Worm (Caenorhabditis elegans): ENCODE data around the gene K03A11.4.
A peak's percentile ranks its signal among the peaks of the same experiment; 100 is the strongest.

The K03A11.4 gene

ce11 chrX:13084273-13084672 lies 6.3 kb downstream of the K03A11.4 start, which contains the start of gene R03G8.1:
Gene R03G8.1 (plus strand): TSS chrX:13084573.
- no peak for TF ChIP-seq flt-1 (GFP tag; IDR thresholded peaks at IDR 0.05)
- no peak for TF ChIP-seq hmbx-1 (tag; optimal IDR thresholded peaks at IDR 0.05)
- TF ChIP-seq hmg-4 (GFP tag; optimal IDR thresholded peaks at IDR 0.05) = no peak
- no peak for TF ChIP-seq tbx-11 (GFP tag; IDR thresholded peaks at IDR 0.05)

- no peak for TF ChIP-seq pes-1 (GFP tag; IDR thresholded peaks at IDR 0.05)
- no peak for TF ChIP-seq tbx-11 (GFP tag; IDR thresholded peaks at IDR 0.05)
- no peak for TF ChIP-seq ets-7 (tag; optimal IDR thresholded peaks at IDR 0.05)
- TF ChIP-seq ama-1 (optimal IDR thresholded peaks at IDR 0.05) = no peak
- TF ChIP-seq B0310.2 (tag; optimal IDR thresholded peaks at IDR 0.05) = no peak
Measured at ce11 chrX:13088539-13088938, 10.6 kb downstream of the K03A11.4 start.

DNA sequence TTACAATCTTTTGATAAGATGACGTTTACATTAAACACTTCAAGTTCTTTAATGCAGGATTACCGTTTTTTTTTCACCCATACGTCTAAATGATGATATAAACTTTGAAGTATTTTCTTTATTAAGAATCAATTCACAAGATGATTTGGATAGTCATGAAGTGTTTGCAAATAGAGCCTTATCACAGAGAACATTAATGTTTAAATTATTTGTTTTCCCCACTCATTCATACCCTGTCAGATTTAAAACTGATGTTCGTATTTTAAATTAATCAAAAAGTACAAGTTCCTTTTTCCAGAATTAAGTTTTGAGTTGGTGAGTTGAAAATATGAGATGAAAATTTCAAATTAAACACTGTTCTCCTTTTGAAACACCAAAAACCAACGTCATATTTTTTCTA lies 12.7 kb downstream of the K03A11.4 start, which contains the start of gene R03G8.3:
Gene R03G8.3 (plus strand): TSS at position 301 of the 400 bp plus-strand sequence.
- no peak for TF ChIP-seq ceh-36 (tag; optimal IDR thresholded peaks at IDR 0.05)
- no peak for TF ChIP-seq tra-4 (tag; optimal IDR thresholded peaks at IDR 0.05)
- no peak for TF ChIP-seq F13C5.2 (tag; optimal IDR thresholded peaks at IDR 0.05)
- TF ChIP-seq hmbx-1 (tag; optimal IDR thresholded peaks at IDR 0.05) = no peak
- TF ChIP-seq hnd-1 (tag; optimal IDR thresholded peaks at IDR 0.05) = no peak
- no peak for TF ChIP-seq tbx-11 (GFP tag; IDR thresholded peaks at IDR 0.05)
- TF ChIP-seq sea-1 (GFP tag; conservative IDR thresholded peaks at IDR 0.05) = no peak
- no peak for TF ChIP-seq ama-1 (optimal IDR thresholded peaks at IDR 0.05)
- no peak for TF ChIP-seq pes-1 (GFP tag; IDR thresholded peaks at IDR 0.05)
- no peak for TF ChIP-seq ets-7 (tag; optimal IDR thresholded peaks at IDR 0.05)
- TF ChIP-seq aly-1 (tag; optimal IDR thresholded peaks at IDR 0.05) = no peak
- no peak for TF ChIP-seq tbx-37 (GFP tag; conservative IDR thresholded peaks at IDR 0.05)
- TF ChIP-seq scrt-1 (GFP tag; IDR thresholded peaks at IDR 0.05) = no peak
- TF ChIP-seq B0310.2 (tag; optimal IDR thresholded peaks at IDR 0.05) = no peak
- no peak for TF ChIP-seq flt-1 (GFP tag; IDR thresholded peaks at IDR 0.05)
- TF ChIP-seq ceh-13 (GFP tag; optimal IDR thresholded peaks at IDR 0.05) = no peak
- TF ChIP-seq hmg-4 (GFP tag; optimal IDR thresholded peaks at IDR 0.05) = no peak

DNA sequence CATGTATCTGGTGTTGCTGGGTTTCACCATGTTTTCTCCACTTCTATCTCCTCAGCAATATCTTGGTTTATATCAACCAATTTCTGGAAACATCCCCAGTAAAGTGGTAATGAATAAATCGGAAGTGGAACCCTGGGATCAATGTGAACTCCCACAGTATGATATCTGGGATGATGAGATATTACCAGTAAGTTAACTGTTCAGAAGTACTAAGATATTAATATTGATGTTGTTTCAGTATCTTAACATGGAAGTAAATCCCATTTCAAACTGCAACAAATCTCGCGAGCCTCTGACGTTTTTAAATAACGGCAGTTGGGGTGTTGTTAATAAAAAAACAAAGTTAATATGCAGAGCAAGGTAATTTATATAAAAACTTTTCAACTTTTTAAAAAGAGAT lies 13.2 kb downstream of the K03A11.4 start:
- TF ChIP-seq flt-1 (GFP tag; IDR thresholded peaks at IDR 0.05) (no peak), tbx-11 (GFP tag; IDR thresholded peaks at IDR 0.05) (no peak), scrt-1 (GFP tag; IDR thresholded peaks at IDR 0.05) (no peak), aly-1 (tag; optimal IDR thresholded peaks at IDR 0.05) (no peak), hmg-4 (GFP tag; optimal IDR thresholded peaks at IDR 0.05) (no peak), sea-1 (GFP tag; conservative IDR thresholded peaks at IDR 0.05) (no peak), B0310.2 (tag; optimal IDR thresholded peaks at IDR 0.05) (no peak), tra-4 (tag; optimal IDR thresholded peaks at IDR 0.05) (no peak), ama-1 (optimal IDR thresholded peaks at IDR 0.05) (no peak)

ce11 chrX:13100410-13100809 lies 22.4 kb downstream of the K03A11.4 start, which contains the start of gene R03G8.6:
Gene R03G8.6 (minus strand): TSS chrX:13100510.
- TF ChIP-seq hmg-4 (GFP tag; optimal IDR thresholded peaks at IDR 0.05) = no peak
- TF ChIP-seq ceh-13 (GFP tag; optimal IDR thresholded peaks at IDR 0.05) = no peak
- TF ChIP-seq tbx-37 (GFP tag; conservative IDR thresholded peaks at IDR 0.05) = no peak
- TF ChIP-seq sea-1 (GFP tag; conservative IDR thresholded peaks at IDR 0.05) = no peak

DNA sequence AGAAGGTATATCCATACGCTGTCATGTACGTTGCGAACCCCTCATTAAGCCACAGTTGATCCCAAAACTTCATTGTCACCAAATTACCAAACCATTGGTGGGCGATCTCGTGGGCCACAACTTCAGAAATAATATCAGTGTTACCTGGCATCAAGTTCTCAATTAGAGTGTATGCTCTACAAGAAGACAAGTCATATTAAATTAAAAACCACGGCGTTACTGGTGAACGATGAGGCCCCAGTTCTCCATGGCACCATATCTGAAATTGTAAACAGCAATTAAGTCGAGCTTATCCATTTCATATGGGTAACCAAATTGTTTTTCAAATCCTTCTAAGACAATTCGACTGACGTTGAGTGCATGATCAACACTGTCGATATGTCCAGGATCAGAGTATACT lies 24.9 kb downstream of the K03A11.4 start:
- no peak for TF ChIP-seq F13C5.2 (tag; optimal IDR thresholded peaks at IDR 0.05)
- TF ChIP-seq B0310.2 (tag; optimal IDR thresholded peaks at IDR 0.05) = no peak
- TF ChIP-seq aly-1 (tag; optimal IDR thresholded peaks at IDR 0.05) = no peak
- TF ChIP-seq tbx-37 (GFP tag; conservative IDR thresholded peaks at IDR 0.05) = no peak
- no peak for TF ChIP-seq tra-4 (tag; optimal IDR thresholded peaks at IDR 0.05)
- no peak for TF ChIP-seq hmg-4 (GFP tag; optimal IDR thresholded peaks at IDR 0.05)
- TF ChIP-seq ceh-13 (GFP tag; optimal IDR thresholded peaks at IDR 0.05) = no peak
- TF ChIP-seq ceh-36 (tag; optimal IDR thresholded peaks at IDR 0.05) = no peak

- no peak for TF ChIP-seq scrt-1 (GFP tag; IDR thresholded peaks at IDR 0.05)
- peak; percentile 20 for TF ChIP-seq hmg-4 (GFP tag; optimal IDR thresholded peaks at IDR 0.05)
- peak; percentile 42; the same call in 1 of the 2 replicates for TF ChIP-seq tbx-37 (GFP tag; conservative IDR thresholded peaks at IDR 0.05)
- TF ChIP-seq tra-4 (tag; optimal IDR thresholded peaks at IDR 0.05) = no peak
- TF ChIP-seq ceh-36 (tag; optimal IDR thresholded peaks at IDR 0.05) = no peak
- peak; percentile 18 for TF ChIP-seq F13C5.2 (tag; optimal IDR thresholded peaks at IDR 0.05)
- no peak for TF ChIP-seq ceh-13 (GFP tag; optimal IDR thresholded peaks at IDR 0.05)
- no peak for TF ChIP-seq tbx-11 (GFP tag; IDR thresholded peaks at IDR 0.05)
- no peak for TF ChIP-seq flt-1 (GFP tag; IDR thresholded peaks at IDR 0.05)
- no peak for TF ChIP-seq hnd-1 (tag; optimal IDR thresholded peaks at IDR 0.05)
- no peak for TF ChIP-seq B0310.2 (tag; optimal IDR thresholded peaks at IDR 0.05)
Measured at ce11 chrX:13104966-13105365, 27.0 kb downstream of the K03A11.4 start, which contains the start of gene F17H10.1. Gene F17H10.1 (plus strand): TSS chrX:13105241.

DNA sequence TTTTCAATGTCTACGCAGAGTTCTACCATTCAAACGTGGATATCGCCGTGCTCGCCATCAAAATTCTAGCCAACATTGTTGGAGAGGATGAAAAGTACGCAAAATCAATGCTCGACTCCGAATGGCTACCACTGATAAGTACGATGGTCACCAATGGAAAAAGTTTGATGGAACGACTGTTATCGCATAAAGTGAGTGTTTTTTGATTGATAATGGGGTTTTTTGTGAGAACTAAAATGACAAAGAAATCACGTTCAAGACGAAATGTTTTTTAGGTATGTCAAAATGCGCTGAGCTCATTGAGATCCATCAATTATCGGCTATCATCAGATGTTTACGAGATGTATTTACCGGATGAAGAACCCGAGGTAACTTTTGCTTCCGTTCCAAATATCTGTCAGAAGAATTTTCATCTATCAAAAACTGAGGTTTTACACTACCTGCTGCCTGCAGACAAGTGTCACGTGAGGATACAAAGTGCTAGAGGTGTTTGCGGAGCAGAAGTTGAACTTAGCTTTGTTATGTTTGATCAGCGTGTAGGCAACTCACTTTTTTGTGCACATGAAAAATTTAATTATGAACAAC lies 28.3 kb downstream of the K03A11.4 start:
- no peak for TF ChIP-seq pes-1 (GFP tag; IDR thresholded peaks at IDR 0.05)
- TF ChIP-seq aly-1 (tag; optimal IDR thresholded peaks at IDR 0.05) = no peak
- no peak for TF ChIP-seq F13C5.2 (tag; optimal IDR thresholded peaks at IDR 0.05)
- TF ChIP-seq ets-7 (tag; optimal IDR thresholded peaks at IDR 0.05) = no peak
- TF ChIP-seq ceh-13 (GFP tag; optimal IDR thresholded peaks at IDR 0.05) = no peak
- no peak for TF ChIP-seq sea-1 (GFP tag; conservative IDR thresholded peaks at IDR 0.05)
- TF ChIP-seq ama-1 (optimal IDR thresholded peaks at IDR 0.05) = no peak
- no peak for TF ChIP-seq tbx-11 (GFP tag; IDR thresholded peaks at IDR 0.05)
- no peak for TF ChIP-seq hmbx-1 (tag; optimal IDR thresholded peaks at IDR 0.05)
- TF ChIP-seq hmg-4 (GFP tag; optimal IDR thresholded peaks at IDR 0.05) = no peak
- TF ChIP-seq tra-4 (tag; optimal IDR thresholded peaks at IDR 0.05) = no peak
- TF ChIP-seq scrt-1 (GFP tag; IDR thresholded peaks at IDR 0.05) = no peak
- no peak for TF ChIP-seq hnd-1 (tag; optimal IDR thresholded peaks at IDR 0.05)
